Worm (Caenorhabditis elegans): ENCODE results near the gene pgph-1.

The pgph-1 gene

ce11 chrV:5758780-5759179 lies 5.4 kb upstream of the pgph-1 start, which contains the start of gene C53A3.4:
Gene C53A3.4, minus strand, starts transcription at chrV:5758880.
- TF ChIP-seq him-1 (tag; optimal IDR thresholded peaks at IDR 0.05) (no peak), T07F8.4 (tag; optimal IDR thresholded peaks at IDR 0.05) (no peak), repo-1 (tag; optimal IDR thresholded peaks at IDR 0.05) (no peak), K11D2.4 (GFP tag; IDR thresholded peaks at IDR 0.05) (no peak), mel-28 (tag; optimal IDR thresholded peaks at IDR 0.05; ENCODE audit: borderline replicate concordance) (no peak), Y53G8AR.9 (GFP tag; conservative IDR thresholded peaks at IDR 0.05) (no peak), die-1 (tag; optimal IDR thresholded peaks at IDR 0.05) (no peak), lin-40 (tag; optimal IDR thresholded peaks at IDR 0.05) (no peak)

DNA sequence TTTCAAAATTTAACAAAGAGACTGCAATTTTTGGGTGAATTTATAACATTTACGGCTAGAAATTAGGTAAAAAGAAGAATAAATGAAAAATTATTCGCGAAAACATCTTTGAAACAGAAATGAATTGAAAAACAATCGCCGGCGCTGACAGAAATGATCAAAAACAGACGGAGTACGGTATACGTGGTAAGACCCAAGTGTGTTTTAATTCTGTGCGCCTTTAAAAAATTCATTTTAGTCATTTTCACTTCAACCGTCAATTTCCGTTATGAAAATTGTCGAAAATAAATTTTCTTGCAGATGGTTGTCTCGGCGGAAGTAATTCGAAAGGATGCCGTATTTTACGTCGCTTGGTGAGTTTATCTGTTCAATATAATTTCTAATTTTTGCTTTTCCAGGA lies 2.9 kb upstream of the pgph-1 start, which contains the start of gene C53A3.3:
Gene C53A3.3 (plus strand): TSS at position 301 of the 400 bp plus-strand sequence.
- TF ChIP-seq sea-2 (GFP tag; IDR thresholded peaks at IDR 0.05) (no peak), hmg-1.2 (GFP tag; IDR thresholded peaks at IDR 0.05) (no peak), dpff-1 (tag; optimal IDR thresholded peaks at IDR 0.05) (no peak), Y79H2A.3 (GFP tag; conservative IDR thresholded peaks at IDR 0.05) (no peak), F37B4.10 (GFP tag; IDR thresholded peaks at IDR 0.05) (no peak), attf-3 (GFP tag; conservative IDR thresholded peaks at IDR 0.05) (no peak), madf-3 (GFP tag; IDR thresholded peaks at IDR 0.05) (no peak), gei-17 (GFP tag; optimal IDR thresholded peaks at IDR 0.05) (no peak), ekl-4 (GFP tag; IDR thresholded peaks at IDR 0.05) (no peak), B0019.2 (GFP tag; conservative IDR thresholded peaks at IDR 0.05) (no peak), repo-1 (tag; optimal IDR thresholded peaks at IDR 0.05) (no peak), hlh-12 (tag; optimal IDR thresholded peaks at IDR 0.05) (no peak), madf-10 (tag; optimal IDR thresholded peaks at IDR 0.05) (no peak), F57C9.4 (tag; optimal IDR thresholded peaks at IDR 0.05) (no peak), die-1 (tag; optimal IDR thresholded peaks at IDR 0.05) (no peak), rcor-1 (GFP tag; IDR thresholded peaks at IDR 0.05) (no peak)

DNA sequence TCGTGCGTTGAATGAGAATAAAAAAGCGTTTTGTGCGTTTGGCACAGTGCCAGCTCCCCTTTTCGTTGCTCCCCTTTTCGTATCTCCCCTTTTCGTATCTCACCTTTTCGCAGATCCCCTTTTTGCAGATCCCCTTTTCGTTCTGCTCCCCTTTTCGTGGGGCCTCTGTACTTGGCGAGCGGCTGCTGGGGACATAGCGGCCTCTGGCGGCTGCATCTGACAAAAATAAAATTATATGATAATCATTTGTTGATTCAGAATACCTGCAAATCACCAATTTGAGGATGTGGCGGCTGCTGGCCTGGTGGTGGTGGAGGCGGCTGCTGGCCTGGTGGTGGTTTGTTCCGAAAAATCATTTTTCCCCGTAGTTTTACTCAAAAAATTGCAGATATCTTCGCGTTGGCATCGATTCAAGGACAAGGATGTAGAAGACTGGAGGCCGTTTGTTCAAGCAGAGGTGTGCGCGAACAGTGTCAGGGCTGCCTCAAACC lies 1.9 kb upstream of the pgph-1 start, which contains the start of gene K09H11.11:
Gene K09H11.11 (minus strand): TSS at position 51 of the 491 bp plus-strand sequence.
- peak; percentile 92 for TF ChIP-seq egrh-3 (GFP tag; IDR thresholded peaks at IDR 0.05)

- TF ChIP-seq nhr-80 (tag; optimal IDR thresholded peaks at IDR 0.05) (peak; percentile 8), F37B4.10 (GFP tag; IDR thresholded peaks at IDR 0.05) (no peak), lsy-27 (tag; optimal IDR thresholded peaks at IDR 0.05; ENCODE audit: borderline replicate concordance, insufficient read depth) (no peak), nhr-179 (tag; optimal IDR thresholded peaks at IDR 0.05) (no peak)
These were observed 5.8 kb downstream of the pgph-1 start, which contains the start of gene acds-10 for ce11 chrV:5747519-5747918. Gene acds-10, plus strand, starts transcription at chrV:5747819.

ce11 chrV:5746237-5746636 lies 7.1 kb downstream of the pgph-1 start:
- TF ChIP-seq lag-1 (GFP tag; IDR thresholded peaks at IDR 0.05): no peak
- TF ChIP-seq let-526 (GFP tag; IDR thresholded peaks at IDR 0.05): no peak
- TF ChIP-seq ccch-3 (GFP tag; optimal IDR thresholded peaks at IDR 0.05): no peak

ce11 chrV:5741237-5741636 lies 12.1 kb downstream of the pgph-1 start:
- no peak for TF ChIP-seq ceh-40 (GFP tag; IDR thresholded peaks at IDR 0.05)
- TF ChIP-seq B0336.3 (GFP tag; IDR thresholded peaks at IDR 0.05): no peak
- TF ChIP-seq efl-1 (GFP tag; optimal IDR thresholded peaks at IDR 0.05): no peak
- TF ChIP-seq Y67H2A.10 (GFP tag; conservative IDR thresholded peaks at IDR 0.05): no peak
- no peak for TF ChIP-seq repo-1 (tag; optimal IDR thresholded peaks at IDR 0.05)
- TF ChIP-seq F37B4.10 (GFP tag; IDR thresholded peaks at IDR 0.05): no peak

All from whole organism, young adult.